Worm (Caenorhabditis elegans): ENCODE measurements around the gene sri-9.

- TF ChIP-seq unc-62 (GFP tag; optimal IDR thresholded peaks at IDR 0.05), result no peak
- TF ChIP-seq snpc-4 (tag; optimal IDR thresholded peaks at IDR 0.05), result no peak
- TF ChIP-seq egl-27 (tag; optimal IDR thresholded peaks at IDR 0.05), result no peak
- no peak for TF ChIP-seq nhr-6 (tag; optimal IDR thresholded peaks at IDR 0.05)
- TF ChIP-seq mab-5 (tag; optimal IDR thresholded peaks at IDR 0.05), result no peak
- no peak for TF ChIP-seq zag-1 (tag; optimal IDR thresholded peaks at IDR 0.05)
- no peak for TF ChIP-seq elt-3 (tag; optimal IDR thresholded peaks at IDR 0.05)
- TF ChIP-seq ztf-4 (tag; optimal IDR thresholded peaks at IDR 0.05), result no peak
- TF ChIP-seq ZK546.5 (tag; optimal IDR thresholded peaks at IDR 0.05), result no peak
- no peak for TF ChIP-seq nhr-77 (tag; optimal IDR thresholded peaks at IDR 0.05)
- no peak for TF ChIP-seq nhr-11 (tag; optimal IDR thresholded peaks at IDR 0.05)
- TF ChIP-seq crh-2 (tag; optimal IDR thresholded peaks at IDR 0.05), result no peak
- TF ChIP-seq aly-2 (tag; optimal IDR thresholded peaks at IDR 0.05), result no peak
- no peak for TF ChIP-seq lin-39 (tag; optimal IDR thresholded peaks at IDR 0.05)
These were observed 29.2 kb downstream of the sri-9 start for ce11 chrV:17030430-17030829.
